Worm (Caenorhabditis elegans): Measurements from ENCODE around the gene mcm-2.

The mcm-2 gene

ce11 chrII:11978478-11978877, 27.9 kb downstream of the mcm-2 start:
- TF ChIP-seq ceh-20 (GFP tag; IDR thresholded peaks at IDR 0.05) (no peak), aha-1 (tag) (peak; percentile 32), hif-1 (tag; optimal IDR thresholded peaks at IDR 0.05) (no peak), mxl-2 (GFP tag; conservative IDR thresholded peaks at IDR 0.05) (no peak), F44E2.7 (GFP tag; IDR thresholded peaks at IDR 0.05) (no peak), nhr-48 (tag; optimal IDR thresholded peaks at IDR 0.05) (no peak), nhr-77 (tag; optimal IDR thresholded peaks at IDR 0.05) (no peak), set-16 (GFP tag; IDR thresholded peaks at IDR 0.05) (peak; percentile 85), lin-1 (GFP tag; IDR thresholded peaks at IDR 0.05) (no peak), ceh-62 (tag; optimal IDR thresholded peaks at IDR 0.05) (no peak), D1046.2 (GFP tag; IDR thresholded peaks at IDR 0.05) (no peak), unc-62 (GFP tag; optimal IDR thresholded peaks at IDR 0.05 in 1 of 2) (no peak), unc-62 (tag; optimal IDR thresholded peaks at IDR 0.05) (no peak), ZK546.5 (tag; optimal IDR thresholded peaks at IDR 0.05) (no peak), aly-2 (tag; optimal IDR thresholded peaks at IDR 0.05) (no peak), lin-15B (tag; optimal IDR thresholded peaks at IDR 0.05) (no peak), unc-39 (tag; optimal IDR thresholded peaks at IDR 0.05) (no peak), ZK337.2 (GFP tag; IDR thresholded peaks at IDR 0.05) (0 out of 2 replicates have a peak, but pooled peaks have one; percentile 5), T26A8.4 (GFP tag; IDR thresholded peaks at IDR 0.05) (0 out of 2 replicates have a peak, but pooled peaks have one; percentile 46), ceh-32 (tag; optimal IDR thresholded peaks at IDR 0.05; ENCODE audit: poor library complexity) (no peak)

DNA sequence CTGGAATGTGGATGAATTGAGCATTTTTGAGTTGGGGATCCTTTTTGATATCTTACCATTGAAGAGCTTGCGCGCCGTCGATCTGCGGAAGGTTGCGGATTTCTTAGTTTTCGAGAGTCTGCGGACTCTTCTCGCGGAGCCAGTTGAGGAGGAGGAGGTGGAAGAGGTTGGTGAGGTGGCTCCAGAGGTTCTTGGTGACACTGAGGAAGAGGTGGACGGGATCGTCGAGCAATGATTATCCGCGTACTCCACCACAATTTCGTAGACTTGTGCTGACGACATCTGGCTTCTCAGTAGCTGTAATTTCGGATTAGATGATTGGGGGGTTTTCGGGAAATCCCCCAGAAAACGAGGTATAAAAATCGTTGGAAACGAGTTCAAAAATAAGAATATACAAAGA, 29.1 kb downstream of the mcm-2 start, which contains the start of gene Y17G7B.21:
Gene Y17G7B.21 (minus strand): TSS at position 299 of the 400 bp plus-strand sequence.
- TF ChIP-seq fos-1 (tag; optimal IDR thresholded peaks at IDR 0.05) (no peak), T26A8.4 (GFP tag; IDR thresholded peaks at IDR 0.05) (0 out of 2 replicates have a peak, but pooled peaks have one; percentile 42), lim-7 (GFP tag; IDR thresholded peaks at IDR 0.05) (0 out of 2 replicates have a peak, but pooled peaks have one; percentile 10), lin-38 (GFP tag; IDR thresholded peaks at IDR 0.05) (peak; percentile 78), madf-9 (GFP tag; conservative IDR thresholded peaks at IDR 0.05) (no peak), egl-43 (GFP tag; IDR thresholded peaks at IDR 0.05) (no peak), ZK337.2 (GFP tag; IDR thresholded peaks at IDR 0.05) (no peak), fkh-10 (GFP tag; optimal IDR thresholded peaks at IDR 0.05) (no peak), mdt-29 (GFP tag; IDR thresholded peaks at IDR 0.05) (peak; percentile 33; the same call in 1 of the 2 replicates), zfp-3 (GFP tag; conservative IDR thresholded peaks at IDR 0.05) (no peak), arid-1 (GFP tag; conservative IDR thresholded peaks at IDR 0.05) (peak; percentile 59; the same call in 1 of the 2 replicates), Y5F2A.4 (GFP tag; optimal IDR thresholded peaks at IDR 0.05) (peak; percentile 56), zfp-2 (tag; optimal IDR thresholded peaks at IDR 0.05) (no peak), mes-2 (tag; optimal IDR thresholded peaks at IDR 0.05; ENCODE audit: poor library complexity, severe bottlenecking) (peak; percentile 58), nhr-41 (GFP tag; IDR thresholded peaks at IDR 0.05) (no peak), lsy-2 (tag; optimal IDR thresholded peaks at IDR 0.05) (no peak), sdz-12 (GFP tag; optimal IDR thresholded peaks at IDR 0.05) (peak; percentile 51), daf-16 (GFP tag; optimal IDR thresholded peaks at IDR 0.05) (peak in 1 of 2 experiments; percentile 4), daf-16 (tag; optimal IDR thresholded peaks at IDR 0.05) (no peak), vab-7 (GFP tag; IDR thresholded peaks at IDR 0.05) (0 out of 2 replicates have a peak, but pooled peaks have one; percentile 12), lin-39 (tag; optimal IDR thresholded peaks at IDR 0.05) (no peak), lir-3 (tag; optimal IDR thresholded peaks at IDR 0.05) (no peak), ceh-20 (GFP tag; IDR thresholded peaks at IDR 0.05) (no peak), ctbp-1 (GFP tag; IDR thresholded peaks at IDR 0.05) (peak; percentile 43; the same call in 1 of the 2 replicates), php-3 (GFP tag; IDR thresholded peaks at IDR 0.05) (no peak), tag-97 (GFP tag; IDR thresholded peaks at IDR 0.05) (no peak), snpc-1.2 (GFP tag; IDR thresholded peaks at IDR 0.05) (peak; percentile 42), nhr-76 (tag; optimal IDR thresholded peaks at IDR 0.05) (no peak), hlh-11 (tag; optimal IDR thresholded peaks at IDR 0.05) (no peak), nhr-48 (tag; optimal IDR thresholded peaks at IDR 0.05) (no peak), D1046.2 (GFP tag; IDR thresholded peaks at IDR 0.05) (no peak), dpl-1 (GFP tag; optimal IDR thresholded peaks at IDR 0.05) (no peak), ama-1 (optimal IDR thresholded peaks at IDR 0.05) (peak; percentile 29), F49E8.2 (tag; optimal IDR thresholded peaks at IDR 0.05; ENCODE audit: borderline replicate concordance) (no peak), madf-5 (GFP tag; IDR thresholded peaks at IDR 0.05) (0 out of 4 replicates have a peak, but pooled peaks of 1 of the 2 experiments have one; percentile 33), lin-13 (GFP tag; optimal IDR thresholded peaks at IDR 0.05) (no peak)
